Worm (Caenorhabditis elegans) whole organism, late embryonic: ENCODE data around the gene R160.6.

Experiments used
- K09A11.1 ChIP-seq: sonication (generic microtip); optimal IDR thresholded peaks from 2 replicates; lab custom pipeline; 2017; ENCODE audit warnings: antibody characterized with exemption, mild to moderate bottlenecking, missing genetic modification characterization, missing compliant biosample characterization; ENCODE audit not compliant: insufficient read depth
- ama-1 ChIP-seq: fragments of 150-350 bp; optimal IDR thresholded peaks from 2 replicates; lab custom pipeline; 2014
- ceh-22 ChIP-seq: sonication (generic microtip); optimal IDR thresholded peaks from 2 replicates; lab custom pipeline; 2017; ENCODE audit warnings: missing biosample characterization, missing genetic modification characterization
- ceh-9 ChIP-seq: sonication (generic microtip); optimal IDR thresholded peaks from 2 replicates; lab custom pipeline; 2016; ENCODE audit warnings: mild to moderate bottlenecking, missing genetic modification characterization, inconsistent platforms, missing compliant biosample characterization
- gmeb-2 ChIP-seq: sonication (generic microtip); optimal IDR thresholded peaks from 2 replicates; lab custom pipeline; 2016; ENCODE audit warnings: missing genetic modification characterization, inconsistent platforms, missing compliant biosample characterization
- madf-2 ChIP-seq: sonication (generic microtip); optimal IDR thresholded peaks from 2 replicates; lab custom pipeline; 2017; ENCODE audit warnings: missing genetic modification characterization, missing compliant biosample characterization
- nhr-232 ChIP-seq: sonication (generic microtip); optimal IDR thresholded peaks from 2 replicates; lab custom pipeline; 2016; ENCODE audit warnings: missing genetic modification characterization, missing compliant biosample characterization
- pha-4 ChIP-seq: fragments of 150-350 bp; optimal IDR thresholded peaks from 2 replicates; lab custom pipeline; 2018; ENCODE audit warnings: missing biosample characterization, missing genetic modification reagents, missing genetic modification characterization
- pros-1 ChIP-seq: fragments of 150-350 bp; optimal IDR thresholded peaks from 2 replicates; lab custom pipeline; 2014; ENCODE audit warnings: missing biosample characterization, missing genetic modification reagents, missing genetic modification characterization
- sdc-2 ChIP-seq: sonication (generic microtip); optimal IDR thresholded peaks from 2 replicates; lab custom pipeline; 2016; ENCODE audit warnings: missing genotype, missing genetic modification characterization, missing compliant biosample characterization
- ttx-3 ChIP-seq: sonication (generic microtip); optimal IDR thresholded peaks from 2 replicates; lab custom pipeline; 2016; ENCODE audit warnings: missing genetic modification reagents, missing genetic modification characterization, missing compliant biosample characterization
- unc-55 ChIP-seq: sonication (generic microtip); optimal IDR thresholded peaks from 2 replicates; lab custom pipeline; 2017; ENCODE audit warnings: missing biosample characterization, missing genetic modification reagents, missing genetic modification characterization
- ztf-16 ChIP-seq: sonication (generic microtip); optimal IDR thresholded peaks from 2 replicates; lab custom pipeline; 2017; ENCODE audit warnings: missing genetic modification characterization, missing compliant biosample characterization

DNA sequence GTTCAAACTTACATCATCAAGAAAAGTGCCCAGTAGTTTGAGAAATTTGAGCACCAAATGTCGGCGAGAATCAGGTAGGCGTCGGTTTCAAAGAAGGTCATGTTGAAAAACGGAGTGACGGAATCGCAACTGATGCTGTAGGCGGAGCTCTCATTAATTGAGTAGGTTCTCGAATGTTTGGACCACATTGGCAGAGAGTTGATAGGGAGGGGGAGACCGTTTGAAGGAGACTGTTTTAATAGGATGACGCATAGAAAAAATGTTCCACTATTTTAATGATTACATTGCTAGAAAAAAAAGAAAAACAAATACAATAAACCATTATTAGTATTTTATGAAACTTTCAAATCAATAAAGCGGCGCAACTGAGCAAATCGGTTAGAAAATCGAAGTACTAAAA, 9.8 kb downstream of the R160.6 start, which contains the start of gene F14H12.17:
- no peak for TF ChIP-seq pha-4 (tag; lab: Kevin White, UChicago)
- TF ChIP-seq ztf-16: no peak
- no peak for TF ChIP-seq pros-1
- TF ChIP-seq unc-55 (GFP tag; lab: Kevin White, UChicago): no peak
- TF ChIP-seq ceh-22 (tag; lab: Kevin White, UChicago): no peak
- no peak for TF ChIP-seq K09A11.1 (tag; lab: Kevin White, UChicago)
- TF ChIP-seq ama-1 (lab: Kevin White, UChicago): no peak
- no peak for TF ChIP-seq sdc-2 (tag; lab: Kevin White, UChicago)
- TF ChIP-seq madf-2 (tag; lab: Kevin White, UChicago): no peak
- TF ChIP-seq gmeb-2 (tag; lab: Kevin White, UChicago): no peak
- TF ChIP-seq ttx-3 (tag; lab: Kevin White, UChicago): no peak
- no peak for TF ChIP-seq nhr-232
- TF ChIP-seq ceh-9 (tag; lab: Kevin White, UChicago): no peak
